Fruit fly (Drosophila melanogaster): Measurements from ENCODE around the gene Zmynd10.

The Zmynd10 gene

DNA sequence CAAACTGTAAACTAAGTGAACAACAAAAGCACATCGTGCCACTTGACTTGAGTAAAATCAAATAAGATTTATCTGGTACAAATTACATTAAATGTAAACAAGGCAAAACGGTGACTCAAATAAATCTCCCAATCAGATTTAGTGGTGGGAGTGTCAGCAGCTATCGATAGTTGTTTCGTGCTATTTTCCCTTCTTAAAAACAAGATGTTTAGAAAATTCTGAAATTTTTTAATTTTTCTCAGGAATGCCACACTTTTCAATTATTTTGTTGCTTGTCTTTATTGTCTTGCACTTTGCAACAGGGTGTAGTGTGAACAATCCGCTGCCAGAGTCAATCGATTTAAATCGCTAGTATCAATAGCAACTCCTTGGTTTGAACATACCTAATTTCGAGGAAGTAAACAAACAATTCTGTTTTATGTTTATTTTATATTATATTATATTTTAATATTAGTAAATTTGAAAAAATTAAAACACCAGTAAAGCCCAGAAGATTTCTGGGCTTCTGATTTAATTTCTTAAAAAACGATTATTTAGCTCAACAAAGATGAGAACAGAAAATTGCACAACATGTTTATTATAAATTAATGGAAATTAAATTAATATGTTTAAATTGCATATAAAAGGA lies 10.9 kb downstream of the Zmynd10 start, which contains the start of gene MICAL-like (continued):
- no peak for TF ChIP-seq z (GFP tag; IDR thresholded peaks at IDR 0.05)
- TF ChIP-seq otp (GFP tag; IDR thresholded peaks at IDR 0.05), result peak; percentile 11; the same call in 1 of the 3 replicates
- TF ChIP-seq CrebB (tag; optimal IDR thresholded peaks at IDR 0.05), result no peak
- no peak for TF ChIP-seq cas (GFP tag; IDR thresholded peaks at IDR 0.05)
- TF ChIP-seq Bdp1 (GFP tag; optimal IDR thresholded peaks at IDR 0.05), result no peak
- no peak for TF ChIP-seq jing (GFP tag; optimal IDR thresholded peaks at IDR 0.05)
- peak; percentile 27 for TF ChIP-seq pnt (GFP tag; optimal IDR thresholded peaks at IDR 0.05)
- no peak for TF ChIP-seq slp2 (GFP tag; optimal IDR thresholded peaks at IDR 0.05)
- no peak for TF ChIP-seq ttk (GFP tag; IDR thresholded peaks at IDR 0.05)
- no peak for TF ChIP-seq fd64A (GFP tag; optimal IDR thresholded peaks at IDR 0.05)
- TF ChIP-seq CG3726 (GFP tag; IDR thresholded peaks at IDR 0.05), result no peak
- TF ChIP-seq CG13424 (tag; optimal IDR thresholded peaks at IDR 0.05), result no peak
- TF ChIP-seq Antp (GFP tag; optimal IDR thresholded peaks at IDR 0.05), result peak; percentile 47
- TF ChIP-seq CG12299 (tag; optimal IDR thresholded peaks at IDR 0.05), result no peak
- no peak for TF ChIP-seq CG11398 (GFP tag; optimal IDR thresholded peaks at IDR 0.05)
- no peak for TF ChIP-seq fd102C (GFP tag; optimal IDR thresholded peaks at IDR 0.05)
- TF ChIP-seq BtbVII (GFP tag; optimal IDR thresholded peaks at IDR 0.05), result no peak
- TF ChIP-seq chinmo (GFP tag; IDR thresholded peaks at IDR 0.05; ENCODE audit: partially characterized antibody), result peak; percentile 80; the same call in 2 of the 4 replicates
- TF ChIP-seq Neu2 (GFP tag; optimal IDR thresholded peaks at IDR 0.05; ENCODE audit: borderline replicate concordance), result no peak
- no peak for TF ChIP-seq CG9727 (GFP tag; optimal IDR thresholded peaks at IDR 0.05)
- TF ChIP-seq CG10959 (GFP tag; IDR thresholded peaks at IDR 0.05), result peak; percentile 23; the same call in 1 of the 2 replicates
- TF ChIP-seq CG6765 (GFP tag; optimal IDR thresholded peaks at IDR 0.05), result no peak
- TF ChIP-seq CG16813 (GFP tag; IDR thresholded peaks at IDR 0.05; ENCODE audit: partially characterized antibody), result peak; percentile 73
- no peak for TF ChIP-seq CG11696 (GFP tag; IDR thresholded peaks at IDR 0.05)
- no peak for TF ChIP-seq CG2889 (GFP tag; IDR thresholded peaks at IDR 0.05)
- no peak for TF ChIP-seq crp (GFP tag; optimal IDR thresholded peaks at IDR 0.05)
- TF ChIP-seq CG4820 (GFP tag; optimal IDR thresholded peaks at IDR 0.05), result no peak
- TF ChIP-seq CHES-1-like (GFP tag; optimal IDR thresholded peaks at IDR 0.05), result no peak
- TF ChIP-seq fu2 (GFP tag; optimal IDR thresholded peaks at IDR 0.05), result no peak
- peak; percentile 6; the same call in 1 of the 2 replicates for TF ChIP-seq vvl (GFP tag; IDR thresholded peaks at IDR 0.05)
- TF ChIP-seq Xbp1 (GFP tag; optimal IDR thresholded peaks at IDR 0.05), result peak; percentile 21
- TF ChIP-seq Ets97D (GFP tag; optimal IDR thresholded peaks at IDR 0.05), result no peak
- TF ChIP-seq Meics (GFP tag; optimal IDR thresholded peaks at IDR 0.05), result no peak
- TF ChIP-seq CG10321 (GFP tag; IDR thresholded peaks at IDR 0.05), result no peak
- TF ChIP-seq CG13296 (GFP tag; optimal IDR thresholded peaks at IDR 0.05), result no peak
- peak; percentile 0 for TF ChIP-seq eyg (GFP tag; optimal IDR thresholded peaks at IDR 0.05)
- peak; percentile 70 for TF ChIP-seq CG9932 (GFP tag; IDR thresholded peaks at IDR 0.05)
- peak in 1 of 2 experiments; percentile 89 for TF ChIP-seq insv (GFP tag; optimal IDR thresholded peaks at IDR 0.05)
- no peak for TF ChIP-seq PHDP (tag; optimal IDR thresholded peaks at IDR 0.05)
- TF ChIP-seq CG10209 (GFP tag; optimal IDR thresholded peaks at IDR 0.05), result no peak
- TF ChIP-seq CG15011 (GFP tag; optimal IDR thresholded peaks at IDR 0.05), result no peak
- TF ChIP-seq CG6689 (GFP tag; IDR thresholded peaks at IDR 0.05), result no peak
- no peak for TF ChIP-seq CG4707 (GFP tag; optimal IDR thresholded peaks at IDR 0.05)
- no peak for TF ChIP-seq CG18262 (tag; optimal IDR thresholded peaks at IDR 0.05)
- TF ChIP-seq CG12744 (GFP tag; optimal IDR thresholded peaks at IDR 0.05), result no peak
- no peak for TF ChIP-seq klu (GFP tag; IDR thresholded peaks at IDR 0.05)
- no peak for TF ChIP-seq Sox102F (GFP tag; optimal IDR thresholded peaks at IDR 0.05)
- TF ChIP-seq crol (GFP tag; IDR thresholded peaks at IDR 0.05), result no peak
- no peak for TF ChIP-seq repo (GFP tag; optimal IDR thresholded peaks at IDR 0.05)
- TF ChIP-seq Blimp-1 (GFP tag; optimal IDR thresholded peaks at IDR 0.05), result no peak
- TF ChIP-seq CG30431 (GFP tag; optimal IDR thresholded peaks at IDR 0.05), result no peak
